Worm (Caenorhabditis elegans) whole organism, mixed stage, embryonic: Measurements from ENCODE around the gene nduf-9.

Source experiments
- ces-1 ChIP-seq: fragments of 150-350 bp; optimal IDR thresholded peaks from 2 replicates; lab custom pipeline; 2014; ENCODE audit warnings: missing biosample characterization, missing genetic modification reagents, missing genetic modification characterization
- flh-1 ChIP-seq: fragments of 200-800 bp; sonication (Bioruptor generic); optimal IDR thresholded peaks from 2 replicates; lab custom pipeline; 2018; ENCODE audit warnings: mild to moderate bottlenecking, missing genetic modification characterization, moderate library complexity, missing compliant biosample characterization
- ham-2 ChIP-seq: fragments of 200-800 bp; sonication (Bioruptor generic); optimal IDR thresholded peaks from 2 replicates; lab custom pipeline; 2018; ENCODE audit warnings: mild to moderate bottlenecking, missing genetic modification characterization, missing compliant biosample characterization
- lin-13 ChIP-seq: fragments of 150-350 bp; optimal IDR thresholded peaks from 2 replicates; lab custom pipeline; 2014; ENCODE audit warnings: missing biosample characterization, missing genetic modification characterization
- mep-1 ChIP-seq: fragments of 150-350 bp; optimal IDR thresholded peaks from 2 replicates; lab custom pipeline; 2017; ENCODE audit warnings: missing biosample characterization, missing genetic modification reagents, missing genetic modification characterization, inconsistent platforms
- nhr-237 ChIP-seq: fragments of 150-350 bp; optimal IDR thresholded peaks from 2 replicates; lab custom pipeline; 2014; ENCODE audit warnings: missing biosample characterization, missing genetic modification characterization
- nhr-76 ChIP-seq: sonication (generic microtip); optimal IDR thresholded peaks from 2 replicates; lab custom pipeline; 2017; ENCODE audit warnings: missing biosample characterization, missing genetic modification characterization
- pha-4 ChIP-seq: fragments of 150-350 bp; optimal IDR thresholded peaks from 2 replicates; lab custom pipeline; 2018; ENCODE audit warnings: missing biosample characterization, missing genetic modification reagents, missing genetic modification characterization
- unc-62 ChIP-seq: fragments of 150-350 bp; optimal IDR thresholded peaks from 2 replicates; lab custom pipeline; 2014; ENCODE audit warnings: missing biosample characterization, missing genetic modification reagents, missing genetic modification characterization
- zip-8 ChIP-seq: fragments of 150-350 bp; optimal IDR thresholded peaks from 2 replicates; lab custom pipeline; 2014; ENCODE audit warnings: missing biosample characterization, missing genetic modification characterization

DNA sequence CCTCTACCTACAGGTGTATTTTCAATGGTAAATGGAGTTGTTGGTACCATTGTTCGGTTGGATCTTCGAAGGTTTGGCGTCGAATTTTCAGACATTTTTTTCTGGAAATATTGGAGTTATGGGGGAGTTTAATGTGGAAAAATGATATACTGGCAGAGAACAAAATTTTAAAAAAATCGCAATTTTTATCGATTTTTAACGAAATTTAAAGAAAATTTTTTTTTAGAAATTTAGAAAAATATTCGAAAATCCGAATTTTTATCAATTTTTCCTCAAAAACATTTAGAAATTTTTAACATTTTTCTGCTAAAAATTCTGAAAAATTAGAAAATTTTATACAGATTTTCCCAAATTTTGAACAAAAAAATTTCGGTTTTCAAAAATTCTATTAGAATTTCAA lies 30.2 kb upstream of the nduf-9 start, which contains the start of gene Y53G8AM.8:
- TF ChIP-seq mep-1 (tag; lab: Kevin White, UChicago) (no peak), zip-8 (tag; lab: Kevin White, UChicago) (no peak), lin-13 (tag; lab: Kevin White, UChicago) (no peak), unc-62 (GFP tag; lab: Kevin White, UChicago) (no peak), nhr-76 (tag; lab: Kevin White, UChicago) (no peak), ces-1 (GFP tag; lab: Kevin White, UChicago) (no peak), pha-4 (tag; lab: Kevin White, UChicago) (no peak), flh-1 (GFP tag; lab: Kevin White, UChicago) (no peak), nhr-237 (tag; lab: Kevin White, UChicago) (no peak), ham-2 (GFP tag; lab: Kevin White, UChicago) (no peak)
